Fruit fly (Drosophila melanogaster) whole organism, wandering third instar larva: ENCODE measurements around the gene Npc2h.

Experiments used
- Abd-B ChIP-seq: fragments of >200 bp; optimal IDR thresholded peaks from 2 replicates; lab custom pipeline; 2017; ENCODE audit warnings: missing biosample characterization, missing genetic modification characterization
- CG32264 ChIP-seq: fragments of 200-800 bp; sonication (Bioruptor generic); optimal IDR thresholded peaks from 2 replicates; lab custom pipeline; 2016; ENCODE audit warnings: missing biosample characterization, missing genetic modification characterization
- CrebA ChIP-seq: fragments of 200-800 bp; sonication (Bioruptor generic); optimal IDR thresholded peaks from 2 replicates; lab custom pipeline; 2016; ENCODE audit warnings: missing biosample characterization, mild to moderate bottlenecking, missing genetic modification characterization, borderline replicate concordance
- Dfd ChIP-seq: fragments of >200 bp; optimal IDR thresholded peaks from 2 replicates; lab custom pipeline; 2017; ENCODE audit warnings: missing biosample characterization, missing genetic modification characterization
- GATAd ChIP-seq: sonication (Bioruptor generic); optimal IDR thresholded peaks from 2 replicates; lab custom pipeline; 2016; ENCODE audit warnings: missing biosample characterization, missing genetic modification characterization
- HLH106 ChIP-seq: fragments of 200-800 bp; optimal IDR thresholded peaks from 3 replicates; lab custom pipeline; 2019; ENCODE audit warnings: missing biosample characterization, mild to moderate bottlenecking, missing genetic modification characterization, moderate library complexity
- Hnf4 ChIP-seq: fragments of 200-800 bp; sonication (Bioruptor generic); optimal IDR thresholded peaks from 2 replicates; lab custom pipeline; 2016; ENCODE audit warnings: missing biosample characterization, mild to moderate bottlenecking, missing genetic modification characterization
- Hr78 ChIP-seq: fragments of >200 bp; optimal IDR thresholded peaks from 2 replicates; lab custom pipeline; 2017; ENCODE audit warnings: missing biosample characterization, missing genetic modification characterization
- Hr83 ChIP-seq: fragments of 200-300 bp; sonication (Bioruptor generic); optimal IDR thresholded peaks from 2 replicates; lab custom pipeline; 2016; ENCODE audit warnings: missing biosample characterization, mild to moderate bottlenecking, missing genetic modification characterization, moderate library complexity; ENCODE audit not compliant: poor library complexity, severe bottlenecking
- Jra ChIP-seq: sonication (Bioruptor generic); optimal IDR thresholded peaks from 2 replicates; lab custom pipeline; 2016; ENCODE audit warnings: missing biosample characterization, missing genetic modification characterization
- Mio ChIP-seq: sonication (Bioruptor generic); optimal IDR thresholded peaks from 2 replicates; lab custom pipeline; 2016; ENCODE audit warnings: missing biosample characterization, missing genetic modification characterization
- Myc ChIP-seq: fragments of >200 bp; optimal IDR thresholded peaks from 2 replicates; lab custom pipeline; 2017
- Sp1 ChIP-seq: fragments of 200-800 bp; sonication (Bioruptor generic); optimal IDR thresholded peaks from 3 replicates; lab custom pipeline; 2019; ENCODE audit warnings: missing biosample characterization, mild to moderate bottlenecking, missing genetic modification characterization, moderate library complexity
- Vsx2 ChIP-seq: fragments of 200-300, 225-300 bp; sonication (Bioruptor generic); optimal IDR thresholded peaks from 2 replicates; lab custom pipeline; 2018; ENCODE audit warnings: missing biosample characterization, missing genetic modification characterization; ENCODE audit not compliant: partially characterized antibody
- brk ChIP-seq: fragments of 200-800 bp; sonication (Bioruptor generic); optimal IDR thresholded peaks from 2 replicates; lab custom pipeline; 2016; ENCODE audit warnings: missing biosample characterization, mild to moderate bottlenecking, missing genetic modification characterization
- dl ChIP-seq, 2 experiments: fragments of 175-275, 200-275 bp in 1 of 2; fragments of 200-275 bp in 1 of 2; sonication (Bioruptor generic); optimal IDR thresholded peaks; lab custom pipeline; 2018; ENCODE audit warnings: mild to moderate bottlenecking in 2 of 2, missing biosample characterization in 2 of 2, missing genetic modification characterization in 2 of 2, moderate library complexity in 2 of 2; ENCODE audit not compliant: partially characterized antibody in 2 of 2, insufficient read depth in 1 of 2
- dmrt93B ChIP-seq: fragments of 200-800 bp; sonication (Bioruptor generic); optimal IDR thresholded peaks from 2 replicates; lab custom pipeline; 2018; ENCODE audit warnings: missing biosample characterization, mild to moderate bottlenecking, missing genetic modification characterization
- dsf ChIP-seq: sonication (Bioruptor generic); optimal IDR thresholded peaks from 2 replicates; lab custom pipeline; 2016; ENCODE audit warnings: missing biosample characterization, missing genetic modification characterization, borderline replicate concordance
- ey ChIP-seq: fragments of 200-800 bp; sonication (Bioruptor generic); optimal IDR thresholded peaks from 2 replicates; lab custom pipeline; 2016; ENCODE audit warnings: missing biosample characterization, missing genetic modification characterization
- foxo ChIP-seq, 2 experiments: fragments of 200-800 bp; sonication (Bioruptor generic); optimal IDR thresholded peaks; 2 replicates in 1 of 2; 3 replicates in 1 of 2; lab custom pipeline; 2016 to 2017; ENCODE audit warnings: missing biosample characterization in 2 of 2, missing genetic modification characterization in 2 of 2
- fru ChIP-seq: fragments of 200-800 bp; sonication (Bioruptor generic); optimal IDR thresholded peaks from 3 replicates; lab custom pipeline; 2016; ENCODE audit warnings: missing biosample characterization, mild to moderate bottlenecking, missing genetic modification characterization
- h ChIP-seq: fragments of 200-800 bp; sonication (Bioruptor generic); optimal IDR thresholded peaks from 3 replicates; lab custom pipeline; 2016; ENCODE audit warnings: missing biosample characterization, mild to moderate bottlenecking, missing genetic modification characterization
- jim ChIP-seq: fragments of 175-275, 200-325 bp; sonication (Bioruptor generic); optimal IDR thresholded peaks from 2 replicates; lab custom pipeline; 2016; ENCODE audit warnings: missing biosample characterization, mild to moderate bottlenecking, missing genetic modification characterization
- lola ChIP-seq: fragments of >200 bp; optimal IDR thresholded peaks from 2 replicates; lab custom pipeline; 2017; ENCODE audit warnings: missing biosample characterization, missing genetic modification characterization
- pan ChIP-seq: fragments of >200 bp; optimal IDR thresholded peaks from 2 replicates; lab custom pipeline; 2017
- psq ChIP-seq: fragments of 200-800 bp; sonication (Bioruptor generic); optimal IDR thresholded peaks from 3 replicates; lab custom pipeline; 2017; ENCODE audit warnings: missing biosample characterization, mild to moderate bottlenecking, missing genetic modification characterization, moderate library complexity
- rgr ChIP-seq: fragments of 200-800 bp; sonication (Bioruptor generic); optimal IDR thresholded peaks from 3 replicates; lab custom pipeline; 2016; ENCODE audit warnings: missing biosample characterization, mild to moderate bottlenecking, missing genetic modification characterization
- sage ChIP-seq: fragments of 200-800 bp; sonication (Bioruptor generic); optimal IDR thresholded peaks from 2 replicates; lab custom pipeline; 2016; ENCODE audit warnings: missing biosample characterization, mild to moderate bottlenecking, missing genetic modification characterization
- sv ChIP-seq: fragments of 200-800 bp; sonication (Bioruptor generic); optimal IDR thresholded peaks from 3 replicates; lab custom pipeline; 2016; ENCODE audit warnings: missing biosample characterization, missing genetic modification characterization
- tai ChIP-seq: sonication (Bioruptor generic); optimal IDR thresholded peaks from 2 replicates; lab custom pipeline; 2016; ENCODE audit warnings: missing biosample characterization, missing genetic modification characterization
- woc ChIP-seq: sonication (Bioruptor generic); optimal IDR thresholded peaks from 2 replicates; lab custom pipeline; 2016; ENCODE audit warnings: missing biosample characterization, mild to moderate bottlenecking, missing genetic modification characterization

The Npc2h gene

DNA sequence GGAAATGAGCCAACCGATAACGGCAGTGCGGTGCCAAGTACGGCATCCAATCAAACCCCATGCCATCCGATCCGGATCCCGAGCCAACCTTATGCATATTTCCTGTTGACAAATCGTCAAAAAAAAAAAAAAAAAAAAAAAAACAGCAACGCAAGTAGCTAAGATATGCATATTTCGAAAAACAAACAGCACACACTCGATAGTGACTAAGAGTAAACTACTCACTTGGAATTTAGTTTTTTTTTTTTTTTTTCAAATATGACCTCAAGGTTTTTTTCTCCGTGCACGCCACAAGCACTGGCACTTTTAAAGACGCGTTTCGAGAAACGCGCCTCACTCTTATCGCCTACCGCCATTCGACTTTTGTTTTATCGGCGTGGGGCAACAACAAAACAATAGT is 29.2 kb upstream of the Npc2h start:
- TF ChIP-seq CG32264, result no peak
- no peak for TF ChIP-seq Hr78 (GFP tag; lab: Kevin White, UChicago)
- TF ChIP-seq lola, result no peak
- peak; percentile 5 for TF ChIP-seq rgr (GFP tag; lab: Kevin White, UChicago)
- no peak for TF ChIP-seq dmrt93B (GFP tag; lab: Kevin White, UChicago)

DNA sequence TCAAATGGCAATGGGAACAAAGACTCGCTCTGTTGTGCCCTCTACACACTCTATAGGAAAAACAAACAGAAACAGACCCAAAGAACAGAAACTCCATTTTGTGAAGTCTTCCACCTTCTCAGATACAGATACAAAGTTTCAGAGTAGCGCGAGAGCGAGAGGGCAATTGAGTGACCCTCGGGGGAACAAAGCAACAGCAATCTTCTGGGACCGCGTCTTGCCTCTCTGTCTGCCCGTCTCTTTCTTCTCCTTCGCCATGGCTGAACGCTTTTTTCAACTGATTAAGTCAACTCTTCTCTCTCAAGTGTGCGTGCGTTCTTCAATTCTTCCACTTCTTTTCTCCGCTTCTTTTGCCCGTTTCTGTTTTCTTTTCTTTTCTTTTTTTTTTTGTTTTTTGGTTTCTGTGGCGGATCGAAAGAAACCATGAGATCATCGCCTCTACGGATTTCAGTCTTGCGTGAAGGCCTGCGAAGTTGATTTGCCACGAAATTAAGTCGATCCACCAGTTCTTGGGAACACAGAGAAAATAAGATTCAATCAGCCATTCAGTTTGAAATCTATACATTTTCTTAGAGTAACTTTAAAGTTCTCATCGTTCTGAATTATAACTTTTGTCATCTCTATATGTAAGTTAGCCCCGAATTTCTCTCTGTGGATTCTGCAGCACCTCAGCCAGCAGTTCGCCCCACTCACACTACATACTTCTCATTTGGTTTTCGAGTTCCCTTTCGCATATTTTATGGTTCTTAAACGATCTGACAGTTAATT is 26.9 kb upstream of the Npc2h start:
- TF ChIP-seq dl (GFP tag; optimal IDR thresholded peaks at IDR 0.05; lab: Kevin White, UChicago; ENCODE audit: insufficient read depth in 1 of 2, partially characterized antibody in 2 of 2) (no peak), foxo (GFP tag; optimal IDR thresholded peaks at IDR 0.05; lab: Kevin White, UChicago) (peak in 1 of 2 experiments; percentile 16), woc (GFP tag; lab: Kevin White, UChicago) (no peak), HLH106 (peak; percentile 33), h (GFP tag; lab: Kevin White, UChicago) (peak; percentile 17), Myc (lab: Kevin White, UChicago) (no peak), jim (GFP tag; lab: Kevin White, UChicago) (no peak), psq (GFP tag; lab: Kevin White, UChicago) (peak; percentile 57), fru (GFP tag; lab: Kevin White, UChicago) (peak; percentile 3)

DNA sequence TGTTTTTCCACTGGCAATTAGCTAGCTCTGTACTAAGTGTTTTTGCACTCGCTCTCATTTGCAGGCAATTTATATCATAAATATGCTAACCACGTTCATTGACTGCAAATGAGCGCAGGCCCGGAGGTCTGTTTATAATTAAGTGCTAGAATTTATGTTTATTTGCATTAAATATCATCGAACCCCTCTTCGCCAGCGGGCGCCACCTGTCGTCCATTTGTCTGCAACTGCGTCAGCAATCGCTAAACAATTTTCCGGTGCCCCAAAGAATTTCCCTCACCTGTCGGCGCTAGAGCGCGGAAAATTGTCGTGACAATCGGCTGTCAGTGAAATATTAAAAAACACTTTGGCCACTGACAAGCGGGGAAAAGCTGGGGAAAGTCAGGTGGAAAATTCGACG is 24.6 kb upstream of the Npc2h start:
- TF ChIP-seq sage (GFP tag; lab: Kevin White, UChicago) (no peak), CrebA (GFP tag; lab: Kevin White, UChicago) (no peak), psq (GFP tag; lab: Kevin White, UChicago) (no peak), Hr83 (GFP tag; lab: Kevin White, UChicago) (no peak), sv (GFP tag; lab: Kevin White, UChicago) (no peak), ey (GFP tag; lab: Kevin White, UChicago) (no peak), Vsx2 (GFP tag; lab: Kevin White, UChicago) (no peak), fru (GFP tag; lab: Kevin White, UChicago) (no peak), rgr (GFP tag; lab: Kevin White, UChicago) (no peak), foxo (GFP tag; optimal IDR thresholded peaks at IDR 0.05; lab: Kevin White, UChicago) (no peak), GATAd (no peak), dl (GFP tag; optimal IDR thresholded peaks at IDR 0.05; lab: Kevin White, UChicago; ENCODE audit: insufficient read depth in 1 of 2, partially characterized antibody in 2 of 2) (no peak), Abd-B (GFP tag; lab: Kevin White, UChicago) (no peak), Dfd (no peak), brk (no peak), Sp1 (GFP tag; lab: Kevin White, UChicago) (no peak), Mio (no peak), Hr78 (GFP tag; lab: Kevin White, UChicago) (no peak)

DNA sequence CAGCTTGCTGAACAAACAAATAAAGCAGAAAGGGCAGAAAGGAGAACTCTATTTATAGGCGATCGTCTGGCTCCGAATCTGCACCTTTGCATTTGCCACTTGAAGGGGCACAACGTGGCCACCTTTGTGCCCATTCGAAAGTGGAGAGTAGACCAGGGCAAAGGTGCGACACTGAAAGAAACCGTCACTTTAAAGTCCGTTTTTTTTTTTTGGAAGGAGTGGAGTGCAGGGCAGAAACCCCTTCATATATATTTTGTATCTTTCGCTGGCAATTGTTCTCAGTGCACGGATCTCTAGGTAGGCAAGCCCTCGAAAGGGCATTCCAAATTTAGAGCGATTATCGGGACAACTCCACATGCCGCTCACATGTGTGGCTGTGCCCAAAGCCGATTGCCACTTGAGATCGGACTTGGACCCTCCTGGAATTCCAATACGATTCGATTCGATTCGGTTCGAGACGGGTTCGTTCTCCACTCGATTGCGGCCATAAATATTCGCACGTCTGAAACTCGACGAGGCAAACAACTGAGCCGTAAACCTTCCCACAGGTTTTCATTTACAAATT is 24.1 kb upstream of the Npc2h start:
- TF ChIP-seq dl (GFP tag; optimal IDR thresholded peaks at IDR 0.05; lab: Kevin White, UChicago; ENCODE audit: insufficient read depth in 1 of 2, partially characterized antibody in 2 of 2) (no peak), dmrt93B (GFP tag; lab: Kevin White, UChicago) (no peak), Hnf4 (GFP tag; lab: Kevin White, UChicago) (no peak), jim (GFP tag; lab: Kevin White, UChicago) (no peak), lola (no peak), h (GFP tag; lab: Kevin White, UChicago) (no peak), Jra (GFP tag; lab: Kevin White, UChicago) (no peak), woc (GFP tag; lab: Kevin White, UChicago) (no peak), dsf (no peak)
- TF ChIP-seq, all 38 proteins: peak for 0

DNA sequence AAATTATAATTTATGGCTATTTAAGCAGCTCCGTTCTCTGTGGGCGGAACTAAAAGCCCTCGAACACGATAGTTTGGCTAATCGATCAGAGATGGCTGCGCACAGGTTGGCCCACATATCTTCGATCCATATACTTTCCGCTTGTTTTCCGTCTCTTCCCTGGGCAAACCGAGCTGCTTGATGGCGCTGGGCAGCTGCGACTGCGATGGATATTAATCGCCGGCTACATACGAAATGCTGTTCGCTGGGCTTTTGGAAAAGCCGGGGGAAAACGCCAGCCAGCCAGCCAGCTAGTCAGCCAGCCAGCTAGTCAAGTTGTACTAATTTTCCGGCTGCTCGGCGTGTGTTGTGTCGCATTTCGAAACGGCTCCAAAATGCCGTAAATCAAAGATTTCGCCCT is 21.5 kb upstream of the Npc2h start:
- TF ChIP-seq dsf, result no peak
- no peak for TF ChIP-seq pan (lab: Kevin White, UChicago)
- no peak for TF ChIP-seq tai (GFP tag; lab: Kevin White, UChicago)
